Fruit fly (Drosophila melanogaster) whole organism: ENCODE data around the gene CG13725.

ENCODE experiments used
- CG8478 ChIP-seq: fragments of >200 bp; optimal IDR thresholded peaks from 2 replicates; lab custom pipeline; 2018; ENCODE audit warnings: inconsistent platforms
- Dll ChIP-seq: fragments of >200 bp; optimal IDR thresholded peaks from 2 replicates; lab custom pipeline; 2017
- EcR ChIP-seq, 2 experiments: fragments of >200 bp; optimal IDR thresholded peaks; 2 replicates each; lab custom pipeline; 2017; ENCODE audit warnings: missing biosample characterization in 2 of 2, missing genetic modification characterization in 2 of 2, missing genetic modification reagents in 2 of 2
- pan ChIP-seq: fragments of >200 bp; optimal IDR thresholded peaks from 2 replicates; lab custom pipeline; 2017
- psq ChIP-seq: fragments of >200 bp; optimal IDR thresholded peaks from 2 replicates; lab custom pipeline; 2017
- usp ChIP-seq: fragments of >200 bp; optimal IDR thresholded peaks from 2 replicates; lab custom pipeline; 2017; ENCODE audit warnings: missing biosample characterization, missing genetic modification characterization, mixed read lengths

Gene CG13725

DNA sequence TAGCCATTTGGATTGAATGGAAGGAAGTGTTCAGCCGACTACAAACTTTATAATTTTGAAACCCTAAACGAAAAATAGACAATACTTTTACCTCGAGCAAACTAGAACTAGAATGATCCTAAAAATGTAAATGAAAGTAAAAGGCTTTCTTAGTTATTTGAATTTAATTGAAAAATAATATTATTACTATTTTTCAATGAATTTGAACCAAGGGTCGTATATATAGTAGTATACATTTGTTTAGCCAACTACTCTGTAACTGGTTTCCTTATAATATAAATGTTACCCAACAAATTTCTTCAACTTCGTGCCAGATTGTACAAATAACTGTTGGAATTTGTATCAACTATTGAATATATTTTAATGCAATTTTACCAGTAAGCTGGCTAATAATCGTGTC, at the start of gene CG13725:
TSS of gene CG13725 (minus strand) at position 101 of the 400 bp plus-strand sequence.
- TF ChIP-seq pan (no peak), EcR (GFP tag; optimal IDR thresholded peaks at IDR 0.05; lab: Kevin White, UChicago) (no peak), Dll (lab: Kevin White, UChicago) (no peak), CG8478 (lab: Kevin White, UChicago) (no peak), psq (lab: Kevin White, UChicago) (no peak), usp (GFP tag; lab: Kevin White, UChicago) (no peak)

DNA sequence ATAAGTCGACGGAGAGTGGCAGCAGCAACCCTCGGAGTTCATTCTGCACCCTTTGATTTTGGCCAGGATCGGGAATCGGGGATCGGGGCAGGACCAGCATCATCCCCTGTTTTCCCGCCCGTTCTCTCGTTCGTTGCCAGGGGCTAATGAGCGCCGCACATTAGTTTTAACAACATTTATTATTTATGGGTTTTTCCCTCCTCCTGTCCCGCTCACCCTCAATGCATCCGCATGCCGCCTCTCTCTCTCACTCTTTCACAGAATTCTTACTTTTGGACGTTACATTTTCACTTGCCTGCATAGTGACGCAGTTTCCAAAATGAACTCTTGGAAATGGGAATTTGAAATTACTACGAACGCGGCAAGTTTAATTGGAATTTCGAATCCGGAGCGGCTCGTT, 41.6 kb upstream of the CG13725 start:
- TF ChIP-seq CG8478 (lab: Kevin White, UChicago) (no peak), usp (GFP tag; lab: Kevin White, UChicago) (no peak), psq (lab: Kevin White, UChicago) (no peak), Dll (lab: Kevin White, UChicago) (no peak), pan (no peak), EcR (GFP tag; optimal IDR thresholded peaks at IDR 0.05; lab: Kevin White, UChicago) (no peak)

- no peak for TF ChIP-seq EcR (GFP tag; optimal IDR thresholded peaks at IDR 0.05; lab: Kevin White, UChicago)
- no peak for TF ChIP-seq CG8478 (lab: Kevin White, UChicago)
- TF ChIP-seq usp (GFP tag; lab: Kevin White, UChicago) = no peak
- no peak for TF ChIP-seq psq (lab: Kevin White, UChicago)
- no peak for TF ChIP-seq Dll (lab: Kevin White, UChicago)
- no peak for TF ChIP-seq pan
These were observed 38.7 kb upstream of the CG13725 start for dm6 chr3L:17364023-17364422.

dm6 chr3L:17362940-17363339, 37.6 kb upstream of the CG13725 start:
- TF ChIP-seq CG8478 (lab: Kevin White, UChicago) = no peak
- TF ChIP-seq EcR (GFP tag; optimal IDR thresholded peaks at IDR 0.05; lab: Kevin White, UChicago) = no peak
- TF ChIP-seq usp (GFP tag; lab: Kevin White, UChicago) = no peak
- TF ChIP-seq Dll (lab: Kevin White, UChicago) = no peak
- no peak for TF ChIP-seq psq (lab: Kevin White, UChicago)
- no peak for TF ChIP-seq pan

DNA sequence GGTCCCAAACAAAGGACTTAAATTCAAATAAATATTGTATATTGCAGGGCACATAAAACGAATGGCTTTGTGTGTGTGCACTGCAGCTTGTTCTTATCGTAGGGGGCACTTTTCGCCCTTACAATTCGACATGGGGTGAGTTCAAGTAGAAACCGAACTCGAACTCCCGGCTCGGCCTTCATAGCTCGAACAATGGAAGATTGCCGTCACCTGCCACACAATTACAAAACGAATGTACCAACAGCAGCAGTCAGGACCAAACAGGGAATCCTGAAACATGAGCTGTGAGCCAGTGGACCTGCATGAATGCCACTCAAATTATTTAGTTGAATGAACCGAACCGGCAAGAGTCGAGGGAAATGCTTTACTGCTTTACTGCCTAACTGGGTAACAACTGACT, 36.6 kb upstream of the CG13725 start:
- no peak for TF ChIP-seq EcR (GFP tag; optimal IDR thresholded peaks at IDR 0.05; lab: Kevin White, UChicago)
- no peak for TF ChIP-seq Dll (lab: Kevin White, UChicago)
- TF ChIP-seq pan = no peak
- TF ChIP-seq usp (GFP tag; lab: Kevin White, UChicago) = no peak
- TF ChIP-seq psq (lab: Kevin White, UChicago) = no peak
- TF ChIP-seq CG8478 (lab: Kevin White, UChicago) = no peak

DNA sequence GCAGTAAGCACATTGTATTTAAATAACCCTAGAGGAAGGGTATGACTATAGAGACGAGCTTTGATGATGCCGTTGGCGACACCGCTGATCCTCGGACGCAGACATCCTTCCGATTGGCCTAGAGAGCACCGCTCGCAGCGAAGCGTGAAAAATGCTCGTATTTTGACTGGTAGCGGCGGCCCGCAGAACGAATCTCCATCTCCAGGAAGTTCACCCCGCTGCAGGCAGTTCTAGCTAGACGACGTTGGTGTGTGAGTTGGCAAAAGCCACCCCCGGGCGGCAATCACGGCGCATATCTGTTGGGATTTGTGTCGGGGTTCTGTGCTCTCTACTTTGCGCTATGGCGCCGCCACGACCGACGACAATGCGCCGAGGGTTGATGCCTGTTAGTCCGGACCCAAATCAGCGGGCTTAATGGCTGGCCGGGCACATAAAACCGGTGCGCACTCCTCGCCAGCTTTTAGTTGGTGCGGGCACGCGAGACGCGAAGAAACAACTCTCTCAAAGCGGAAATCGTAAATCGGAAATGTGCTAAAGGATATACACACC, 34.0 kb upstream of the CG13725 start, which contains the start of gene tap:
TSS of gene tap (plus strand) at position 458 of the 549 bp plus-strand sequence.
- TF ChIP-seq Dll (lab: Kevin White, UChicago) = no peak
- no peak for TF ChIP-seq CG8478 (lab: Kevin White, UChicago)
- no peak for TF ChIP-seq usp (GFP tag; lab: Kevin White, UChicago)
- TF ChIP-seq psq (lab: Kevin White, UChicago) = no peak
- TF ChIP-seq pan = no peak
- no peak for TF ChIP-seq EcR (GFP tag; optimal IDR thresholded peaks at IDR 0.05; lab: Kevin White, UChicago)

DNA sequence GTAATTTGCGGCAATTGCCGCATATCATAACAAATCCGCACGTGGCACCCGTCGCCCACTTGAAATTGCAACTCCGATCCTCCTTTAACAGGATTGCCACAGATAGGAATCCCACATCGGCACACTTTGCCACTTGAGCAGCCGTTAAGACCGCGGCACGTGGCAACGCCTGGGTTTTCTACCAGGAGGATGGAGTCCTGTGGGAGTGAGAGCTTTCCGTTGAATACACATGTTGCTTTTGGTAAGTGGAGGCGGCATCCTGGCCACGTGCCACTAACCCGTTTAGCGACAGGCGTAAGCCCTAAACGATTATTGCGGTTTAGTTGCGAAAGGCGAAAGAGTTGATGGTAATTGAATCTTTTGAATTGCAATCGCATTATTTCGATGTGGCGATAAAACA, 33.2 kb upstream of the CG13725 start:
- no peak for TF ChIP-seq pan
- TF ChIP-seq CG8478 (lab: Kevin White, UChicago) = no peak
- no peak for TF ChIP-seq usp (GFP tag; lab: Kevin White, UChicago)
- no peak for TF ChIP-seq psq (lab: Kevin White, UChicago)
- no peak for TF ChIP-seq EcR (GFP tag; optimal IDR thresholded peaks at IDR 0.05; lab: Kevin White, UChicago)
- no peak for TF ChIP-seq Dll (lab: Kevin White, UChicago)

DNA sequence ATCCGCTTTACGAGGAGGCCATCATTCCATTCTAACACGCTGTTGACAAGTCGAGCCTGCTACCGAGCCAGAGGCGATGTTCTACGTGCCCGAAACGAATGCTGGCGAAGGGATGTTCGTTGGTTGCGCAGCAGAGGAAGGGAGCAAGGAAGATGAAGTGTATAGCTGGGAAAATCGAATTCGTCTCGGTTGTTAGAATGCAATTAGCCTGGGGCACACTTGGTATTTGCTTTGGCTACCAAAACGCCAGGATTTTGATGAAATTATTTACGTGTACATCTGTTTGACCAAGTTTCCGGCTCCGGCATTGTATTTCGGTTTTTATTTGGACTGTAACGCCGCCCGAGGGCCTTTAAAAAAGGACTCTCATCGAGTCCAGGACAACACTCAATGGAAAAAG, 32.1 kb upstream of the CG13725 start:
- no peak for TF ChIP-seq usp (GFP tag; lab: Kevin White, UChicago)
- no peak for TF ChIP-seq pan
- TF ChIP-seq CG8478 (lab: Kevin White, UChicago) = no peak
- TF ChIP-seq psq (lab: Kevin White, UChicago) = no peak
- no peak for TF ChIP-seq Dll (lab: Kevin White, UChicago)

DNA sequence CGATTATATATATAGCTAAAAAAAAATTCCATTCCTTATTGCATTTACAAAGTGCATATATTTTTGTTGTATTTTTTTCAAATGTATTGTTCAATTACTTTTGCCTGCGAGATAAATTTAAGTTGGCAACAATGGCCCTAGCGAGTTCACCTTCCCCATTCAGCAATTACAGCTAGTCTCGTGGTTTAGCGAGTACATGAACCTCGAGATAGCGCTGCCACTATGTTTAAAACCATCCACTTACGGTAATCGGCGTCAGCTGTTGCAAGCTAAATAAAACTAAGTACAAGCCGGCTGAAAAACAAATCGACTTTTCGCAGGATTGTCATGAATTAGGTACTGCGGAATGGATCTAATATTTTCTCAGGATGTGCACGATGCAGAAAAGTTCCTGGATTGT, 27.5 kb upstream of the CG13725 start:
- TF ChIP-seq Dll (lab: Kevin White, UChicago) = no peak
- no peak for TF ChIP-seq CG8478 (lab: Kevin White, UChicago)
- TF ChIP-seq usp (GFP tag; lab: Kevin White, UChicago) = no peak
- no peak for TF ChIP-seq psq (lab: Kevin White, UChicago)
- no peak for TF ChIP-seq EcR (GFP tag; optimal IDR thresholded peaks at IDR 0.05; lab: Kevin White, UChicago)
- TF ChIP-seq pan = no peak

- no peak for TF ChIP-seq Dll (lab: Kevin White, UChicago)
- TF ChIP-seq psq (lab: Kevin White, UChicago) = no peak
- no peak for TF ChIP-seq CG8478 (lab: Kevin White, UChicago)
- TF ChIP-seq pan = no peak
- no peak for TF ChIP-seq usp (GFP tag; lab: Kevin White, UChicago)
- TF ChIP-seq EcR (GFP tag; optimal IDR thresholded peaks at IDR 0.05; lab: Kevin White, UChicago) = no peak
These were observed 26.2 kb upstream of the CG13725 start, which contains the start of gene CG7692 for dm6 chr3L:17351522-17351921. TSS of gene CG7692 (plus strand) at chr3L:17351822.

- TF ChIP-seq CG8478 (lab: Kevin White, UChicago) (no peak), psq (lab: Kevin White, UChicago) (no peak), Dll (lab: Kevin White, UChicago) (no peak), usp (GFP tag; lab: Kevin White, UChicago) (no peak), pan (no peak)
These were observed 24.3 kb upstream of the CG13725 start, which contains the start of gene Mip for dm6 chr3L:17349604-17350003. TSS of gene Mip (minus strand) at chr3L:17349666.

dm6 chr3L:17346393-17346792, 21.1 kb upstream of the CG13725 start:
- no peak for TF ChIP-seq CG8478 (lab: Kevin White, UChicago)
- no peak for TF ChIP-seq pan
- TF ChIP-seq EcR (GFP tag; optimal IDR thresholded peaks at IDR 0.05; lab: Kevin White, UChicago) = no peak
- TF ChIP-seq psq (lab: Kevin White, UChicago) = no peak
- TF ChIP-seq Dll (lab: Kevin White, UChicago) = no peak
- no peak for TF ChIP-seq usp (GFP tag; lab: Kevin White, UChicago)
